Worm (Caenorhabditis elegans) whole organism, midembryonic: ENCODE measurements around the gene med-2.

Experiments used
- T22C8.4 ChIP-seq: fragments of 200-800 bp; sonication (Bioruptor generic); IDR thresholded peaks from 2 replicates; pipeline ENCODE4 v1.3.6; 2022; ENCODE audit warnings: missing genetic modification characterization, missing compliant biosample characterization
- cog-1 ChIP-seq: sonication (generic microtip); optimal IDR thresholded peaks from 2 replicates; lab custom pipeline; 2016; ENCODE audit warnings: missing genetic modification characterization, missing compliant biosample characterization
- flt-1 ChIP-seq: fragments of 200-800 bp; sonication (Bioruptor generic); IDR thresholded peaks from 2 replicates; pipeline ENCODE4 v1.3.6; 2022; ENCODE audit warnings: missing genetic modification characterization, missing compliant biosample characterization
- med-1 ChIP-seq: sonication (generic microtip); optimal IDR thresholded peaks from 2 replicates; lab custom pipeline; 2017; ENCODE audit warnings: missing genetic modification characterization, mild to moderate bottlenecking, missing compliant biosample characterization, antibody characterized with exemption, missing genetic modification reagents; ENCODE audit not compliant: insufficient read depth
- ztf-29 ChIP-seq: fragments of 200-800 bp; sonication (Bioruptor generic); IDR thresholded peaks from 2 replicates; pipeline ENCODE4 v1.3.6; 2022; ENCODE audit warnings: missing genetic modification reagents, missing genetic modification characterization, missing compliant biosample characterization

DNA sequence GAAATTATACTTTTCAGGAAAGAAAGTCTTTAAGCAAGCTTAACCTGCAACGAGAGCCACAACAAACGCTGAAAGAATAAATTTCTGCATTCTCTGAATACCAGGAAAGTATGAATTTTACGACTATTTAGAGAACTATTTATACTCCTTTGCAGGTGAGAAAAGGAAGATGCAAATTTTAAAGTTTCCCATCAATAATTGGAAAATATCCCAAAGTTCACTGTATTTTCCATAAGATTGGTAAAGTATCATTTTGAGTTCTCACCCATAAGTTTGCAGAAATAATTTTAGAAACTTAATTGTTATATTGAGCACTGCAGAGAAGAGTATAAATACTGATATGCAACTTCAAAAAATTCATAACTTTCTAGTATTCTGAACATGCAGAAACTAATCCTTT is 24.8 kb upstream of the med-2 start, which contains the start of gene clec-158:
- TF ChIP-seq ztf-29 (GFP tag; lab: Robert Waterston, UW) (no peak), cog-1 (no peak), flt-1 (GFP tag; lab: Robert Waterston, UW) (no peak), med-1 (GFP tag; lab: Kevin White, UChicago) (no peak), T22C8.4 (GFP tag; lab: Robert Waterston, UW) (no peak)
